Fruit fly (Drosophila melanogaster) whole organism, embryonic: ENCODE data around the gene CG16978.
A peak's percentile ranks its signal among the peaks of the same experiment; 100 is the strongest.

Experiments used
- Atf6 ChIP-seq: fragments of 200-800 bp; sonication (Bioruptor generic); IDR thresholded peaks from 2 replicates; pipeline ENCODE4 v1.3.6; 2022; ENCODE audit warnings: missing biosample characterization, missing genetic modification characterization
- Blimp-1 ChIP-seq: fragments of 200-800 bp; sonication (Bioruptor generic); optimal IDR thresholded peaks from 3 replicates; lab custom pipeline; 2018; ENCODE audit warnings: missing biosample characterization, missing genetic modification characterization, mild to moderate bottlenecking, moderate library complexity, missing genetic modification reagents
- CG12744 ChIP-seq: fragments of 200-800 bp; sonication (Bioruptor generic); optimal IDR thresholded peaks from 2 replicates; lab custom pipeline; 2016; ENCODE audit warnings: missing biosample characterization, missing genetic modification characterization
- CG12769 ChIP-seq: fragments of 200-800 bp; sonication (Bioruptor generic); optimal IDR thresholded peaks from 2 replicates; lab custom pipeline; 2019; ENCODE audit warnings: missing biosample characterization, mild to moderate bottlenecking, missing genetic modification characterization, moderate library complexity
- CG15269 ChIP-seq: fragments of 200-800 bp; sonication (Bioruptor generic); optimal IDR thresholded peaks from 2 replicates; lab custom pipeline; 2018; ENCODE audit warnings: missing biosample characterization, mild to moderate bottlenecking, missing genetic modification characterization, moderate library complexity
- CG17612 ChIP-seq: fragments of 200-800 bp; sonication (Bioruptor generic); IDR thresholded peaks from 2 replicates; pipeline ENCODE4 v1.3.6; 2022; ENCODE audit warnings: missing biosample characterization, missing genetic modification characterization
- CG2712 ChIP-seq: fragments of 200-800 bp; optimal IDR thresholded peaks from 3 replicates; lab custom pipeline; 2019; ENCODE audit warnings: missing biosample characterization, mild to moderate bottlenecking, missing genetic modification characterization, moderate library complexity
- CG2875 ChIP-seq: fragments of 200-800 bp; sonication (Bioruptor generic); optimal IDR thresholded peaks from 2 replicates; lab custom pipeline; 2017; ENCODE audit warnings: missing biosample characterization, mild to moderate bottlenecking, missing genetic modification characterization, missing genetic modification reagents
- CG3163 ChIP-seq: fragments of 200-800 bp; sonication (Bioruptor generic); optimal IDR thresholded peaks from 3 replicates; lab custom pipeline; 2016; ENCODE audit warnings: missing biosample characterization, missing genetic modification characterization
- CG3281 ChIP-seq: fragments of 200-800 bp; sonication (Bioruptor generic); optimal IDR thresholded peaks from 3 replicates; lab custom pipeline; 2017; ENCODE audit warnings: missing biosample characterization, mild to moderate bottlenecking, missing genetic modification characterization
- CG33213 ChIP-seq: fragments of 200-800 bp; sonication (Bioruptor generic); optimal IDR thresholded peaks from 3 replicates; lab custom pipeline; 2016; ENCODE audit warnings: missing biosample characterization, missing genetic modification characterization
- CG3407 ChIP-seq: fragments of 200-800 bp; sonication (Bioruptor generic); optimal IDR thresholded peaks from 2 replicates; lab custom pipeline; 2018; ENCODE audit warnings: missing biosample characterization, mild to moderate bottlenecking, missing genetic modification characterization
- CG6654 ChIP-seq: fragments of 200-800 bp; sonication (Bioruptor generic); optimal IDR thresholded peaks from 2 replicates; lab custom pipeline; 2017; ENCODE audit warnings: missing biosample characterization, mild to moderate bottlenecking, missing genetic modification characterization
- Deaf1 ChIP-seq: fragments of 200-800 bp; optimal IDR thresholded peaks from 3 replicates; lab custom pipeline; 2019; ENCODE audit warnings: missing biosample characterization, mild to moderate bottlenecking, missing genetic modification characterization, moderate library complexity
- H2.0 ChIP-seq: fragments of 200-800 bp; sonication (Bioruptor generic); IDR thresholded peaks from 2 replicates; pipeline ENCODE4 v1.3.6; 2022; ENCODE audit warnings: missing biosample characterization, missing genetic modification characterization
- MTF-1 ChIP-seq: fragments of 200-800 bp; sonication (Bioruptor generic); optimal IDR thresholded peaks from 2 replicates; lab custom pipeline; 2018; ENCODE audit warnings: missing biosample characterization, mild to moderate bottlenecking, missing genetic modification characterization, borderline replicate concordance
- Scr ChIP-seq: fragments of 200-800 bp; sonication (Bioruptor generic); IDR thresholded peaks from 2 replicates; pipeline ENCODE4 v1.3.6; 2022; ENCODE audit warnings: missing biosample characterization, missing genetic modification characterization; ENCODE audit not compliant: partially characterized antibody
- TFAM ChIP-seq: fragments of 200-800 bp; sonication (Bioruptor generic); optimal IDR thresholded peaks from 2 replicates; lab custom pipeline; 2017; ENCODE audit warnings: missing biosample characterization, missing genetic modification characterization, inconsistent platforms
- Trl ChIP-seq, 3 experiments: fragments of >200 bp in 2 of 3; fragments of 200-800 bp in 1 of 3; sonication (Bioruptor generic) in 1 of 3; optimal IDR thresholded peaks; 2 replicates in 1 of 3; 3 replicates in 2 of 3; lab custom pipeline; 2016 to 2017; ENCODE audit warnings: missing biosample characterization in 1 of 3, missing genetic modification characterization in 1 of 3
- Xrp1 ChIP-seq: fragments of 200-800 bp; sonication (Bioruptor generic); IDR thresholded peaks from 2 replicates; pipeline ENCODE4 v1.3.6; 2022; ENCODE audit warnings: missing biosample characterization, missing genetic modification characterization
- bab2 ChIP-seq: fragments of 200-800 bp; sonication (Bioruptor generic); optimal IDR thresholded peaks from 2 replicates; lab custom pipeline; 2016; ENCODE audit warnings: missing biosample characterization, missing genetic modification characterization
- chinmo ChIP-seq: fragments of 200-800 bp; sonication (Bioruptor generic); IDR thresholded peaks from 4 replicates; pipeline ENCODE4 v1.3.6; 2022; ENCODE audit warnings: missing biosample characterization, missing genetic modification characterization; ENCODE audit not compliant: partially characterized antibody
- dm ChIP-seq: fragments of 200-800 bp; sonication (Bioruptor generic); optimal IDR thresholded peaks from 3 replicates; lab custom pipeline; 2016; ENCODE audit warnings: missing biosample characterization, missing genetic modification characterization
- ftz-f1 ChIP-seq: fragments of 200-800 bp; sonication (Bioruptor generic); optimal IDR thresholded peaks from 2 replicates; lab custom pipeline; 2016; ENCODE audit warnings: missing biosample characterization, missing genetic modification characterization
- gem ChIP-seq: fragments of 200-800 bp; sonication (Bioruptor generic); optimal IDR thresholded peaks from 2 replicates; lab custom pipeline; 2019; ENCODE audit warnings: missing biosample characterization, mild to moderate bottlenecking, missing genetic modification characterization, moderate library complexity
- nau ChIP-seq: fragments of 200-800 bp; sonication (Bioruptor generic); optimal IDR thresholded peaks from 3 replicates; lab custom pipeline; 2017; ENCODE audit warnings: missing biosample characterization, mild to moderate bottlenecking, missing genetic modification characterization, missing genetic modification reagents
- pan ChIP-seq, 4 experiments: fragments of >200 bp in 3 of 4; fragments of 200-800 bp in 1 of 4; sonication (Bioruptor generic) in 1 of 4; optimal IDR thresholded peaks in 3 of 4; IDR thresholded peaks in 1 of 4; 2 replicates each; pipeline versions ENCODE4 v1.3.6 to Lab custom; 2017 to 2022; ENCODE audit warnings: missing biosample characterization in 2 of 4, missing genetic modification characterization in 2 of 4, mixed read lengths in 1 of 4
- scrt ChIP-seq: fragments of 200-800 bp; sonication (Bioruptor generic); optimal IDR thresholded peaks from 2 replicates; lab custom pipeline; 2018; ENCODE audit warnings: missing biosample characterization, mild to moderate bottlenecking, missing genetic modification characterization, moderate library complexity
- sd ChIP-seq: fragments of 200-800 bp; sonication (Bioruptor generic); optimal IDR thresholded peaks from 3 replicates; lab custom pipeline; 2018; ENCODE audit warnings: missing biosample characterization, mild to moderate bottlenecking, missing genetic modification characterization, moderate library complexity
- sens ChIP-seq: fragments of 200-800 bp; sonication (Bioruptor generic); peaks from one replicate; lab custom pipeline; 2016; ENCODE audit warnings: missing biosample characterization, missing genetic modification characterization
- sqz ChIP-seq: fragments of 200-800 bp; sonication (Bioruptor generic); optimal IDR thresholded peaks from 3 replicates; lab custom pipeline; 2018; ENCODE audit warnings: missing biosample characterization, mild to moderate bottlenecking, missing genetic modification characterization
- sr ChIP-seq: fragments of 200-800 bp; sonication (Bioruptor generic); IDR thresholded peaks from 3 replicates; pipeline ENCODE4 v1.3.6; 2022; ENCODE audit warnings: missing biosample characterization, missing genetic modification characterization
- sug ChIP-seq: fragments of 200-800 bp; optimal IDR thresholded peaks from 2 replicates; lab custom pipeline; 2019; ENCODE audit warnings: missing biosample characterization, mild to moderate bottlenecking, missing genetic modification characterization, moderate library complexity
- tgo ChIP-seq: fragments of 200-800 bp; sonication (Bioruptor generic); IDR thresholded peaks from 3 replicates; pipeline ENCODE4 v1.3.6; 2022; ENCODE audit warnings: missing biosample characterization, missing genetic modification characterization

Gene CG16978

DNA sequence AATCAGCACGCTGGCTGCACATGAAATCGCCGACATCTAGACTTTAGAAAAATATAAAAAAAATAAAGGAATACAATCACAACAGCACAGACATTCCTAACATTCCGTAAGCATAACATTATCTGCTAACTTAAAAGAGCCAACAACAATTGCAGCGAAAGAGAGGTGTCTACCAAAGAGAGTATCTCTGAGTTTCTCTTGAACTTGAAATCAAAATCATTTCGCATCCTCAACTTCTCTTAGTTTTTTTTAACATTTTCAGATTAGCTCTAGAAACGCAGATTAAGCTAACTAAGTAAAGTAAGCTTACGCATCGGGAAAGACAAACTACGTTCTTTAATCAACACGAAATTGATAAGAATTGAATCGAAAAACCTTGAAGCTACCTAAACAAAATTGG lies 29.8 kb downstream of the CG16978 start:
- TF ChIP-seq sug (tag; lab: Kevin White, UChicago) (peak; percentile 8), Deaf1 (tag; lab: Kevin White, UChicago) (peak; percentile 55), CG3163 (peak; percentile 84), dm (GFP tag; lab: Kevin White, UChicago) (no peak), Trl (optimal IDR thresholded peaks at IDR 0.05; lab: Kevin White, UChicago) (peak; percentile 73 to 84), Trl (GFP tag; optimal IDR thresholded peaks at IDR 0.05; lab: Kevin White, UChicago) (no peak), CG15269 (tag; lab: Kevin White, UChicago) (no peak)

- TF ChIP-seq CG12744 (GFP tag; lab: Kevin White, UChicago): no peak
- peak; percentile 39 for TF ChIP-seq scrt (GFP tag; lab: Kevin White, UChicago)
Observed at dm6 chr2L:13106507-13106906, 36.9 kb downstream of the CG16978 start, which contains the start of gene Ttc30. Ttc30 (plus strand) TSS chr2L:13106807.

- TF ChIP-seq sqz (GFP tag; lab: Kevin White, UChicago) (no peak), MTF-1 (GFP tag; lab: Kevin White, UChicago) (no peak), CG2712 (no peak), Atf6 (GFP tag; lab: Robert Waterston, UW) (no peak), CG6654 (GFP tag; lab: Kevin White, UChicago) (no peak), H2.0 (GFP tag; lab: Robert Waterston, UW) (0 out of 2 replicates have a peak, but pooled peaks have one; percentile 4), tgo (GFP tag; lab: Robert Waterston, UW) (no peak), Scr (GFP tag; lab: Robert Waterston, UW) (no peak)
- TF ChIP-seq, all 482 proteins: peak for 1
Observed at dm6 chr2L:13104800-13105199, 38.6 kb downstream of the CG16978 start.

DNA sequence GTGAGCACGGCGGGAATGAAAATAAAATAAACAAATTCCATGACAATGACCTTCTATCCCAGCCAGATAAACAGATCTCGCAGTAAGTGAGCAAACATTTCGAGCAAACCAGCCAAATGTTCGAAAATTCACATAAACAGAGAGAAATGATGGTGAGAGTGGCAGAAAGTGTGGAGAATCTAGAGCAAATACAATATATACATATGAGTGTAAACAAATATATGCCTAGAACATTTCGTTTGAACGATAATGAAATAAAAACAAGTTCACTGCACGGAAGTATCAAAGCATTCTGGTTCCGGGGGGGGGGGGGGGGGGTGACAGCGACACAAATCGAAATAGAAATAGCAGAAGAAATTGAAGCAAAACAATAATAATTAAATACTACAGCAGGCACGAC lies 41.9 kb downstream of the CG16978 start:
- peak; percentile 86 for TF ChIP-seq sd (tag; lab: Kevin White, UChicago)
- TF ChIP-seq TFAM (GFP tag; lab: Kevin White, UChicago): no peak
- TF ChIP-seq CG2875 (GFP tag; lab: Kevin White, UChicago): peak; percentile 1
- TF ChIP-seq sr (GFP tag; lab: Robert Waterston, UW): 0 out of 3 replicates have a peak, but pooled peaks have one; percentile 18
- no peak for TF ChIP-seq bab2 (GFP tag; lab: Kevin White, UChicago)
- peak; percentile 4 for TF ChIP-seq ftz-f1 (GFP tag; lab: Kevin White, UChicago)
- TF ChIP-seq CG12769 (tag; lab: Kevin White, UChicago): peak; percentile 65
- TF ChIP-seq CG17612 (GFP tag; lab: Robert Waterston, UW): no peak
- TF ChIP-seq nau (GFP tag; lab: Kevin White, UChicago): peak; percentile 5
- TF ChIP-seq Blimp-1 (GFP tag; lab: Kevin White, UChicago): peak; percentile 1
- TF ChIP-seq sens (GFP tag; lab: Kevin White, UChicago): peak; percentile 71
- TF ChIP-seq Xrp1: no peak
- TF ChIP-seq pan (optimal IDR thresholded peaks at IDR 0.05; lab: Kevin White, UChicago): no peak
- no peak for TF ChIP-seq pan (GFP tag; optimal IDR thresholded peaks at IDR 0.05 in 1 of 2, IDR thresholded peaks at IDR 0.05 in 1 of 2)
- no peak for TF ChIP-seq CG33213 (GFP tag; lab: Kevin White, UChicago)
- TF ChIP-seq CG3281 (GFP tag; lab: Kevin White, UChicago): peak; percentile 21
- TF ChIP-seq chinmo: 0 out of 4 replicates have a peak, but pooled peaks have one; percentile 29
- TF ChIP-seq gem (tag; lab: Kevin White, UChicago): peak; percentile 22
- TF ChIP-seq Trl (optimal IDR thresholded peaks at IDR 0.05; lab: Kevin White, UChicago): peak in 1 of 2 experiments; percentile 12
- TF ChIP-seq Trl (GFP tag; optimal IDR thresholded peaks at IDR 0.05; lab: Kevin White, UChicago): no peak
- no peak for TF ChIP-seq CG3407
